Worm (Caenorhabditis elegans) whole organism, early embryonic: ENCODE data around the gene clc-7.
"Not testable (repeated sequence)": the region's sequence is repeated elsewhere in the genome, so short reads cannot be mapped to it uniquely, and the experiment has no call there.

Source experiments
- F13C5.2 ChIP-seq: sonication (generic microtip); optimal IDR thresholded peaks from 2 replicates; lab custom pipeline; 2017; ENCODE audit warnings: mild to moderate bottlenecking, missing genetic modification characterization, inconsistent platforms, missing compliant biosample characterization
- ama-1 ChIP-seq: fragments of 150-350 bp; optimal IDR thresholded peaks from 2 replicates; lab custom pipeline; 2014
- ceh-13 ChIP-seq: fragments of 200-800 bp; sonication (Bioruptor generic); optimal IDR thresholded peaks from 2 replicates; lab custom pipeline; 2018; ENCODE audit warnings: mild to moderate bottlenecking, missing genetic modification characterization, missing compliant biosample characterization
- flt-1 ChIP-seq: fragments of 200-800 bp; sonication (Bioruptor generic); IDR thresholded peaks from 2 replicates; pipeline ENCODE4 v1.3.6; 2022; ENCODE audit warnings: missing genetic modification characterization, missing compliant biosample characterization
- hmg-4 ChIP-seq: fragments of 200-800 bp; sonication (Bioruptor generic); optimal IDR thresholded peaks from 2 replicates; lab custom pipeline; 2018; ENCODE audit warnings: mild to moderate bottlenecking, missing genetic modification characterization, missing compliant biosample characterization
- sea-1 ChIP-seq: fragments of 200-800 bp; sonication (Bioruptor generic); conservative IDR thresholded peaks from 2 replicates; pipeline ENCODE4 v1.3.6; 2022; ENCODE audit warnings: missing genetic modification characterization, missing compliant biosample characterization
- tbx-37 ChIP-seq: fragments of 200-800 bp; sonication (Bioruptor generic); conservative IDR thresholded peaks from 2 replicates; pipeline ENCODE4 v1.3.6; 2022; ENCODE audit warnings: missing genetic modification reagents, missing genetic modification characterization, missing compliant biosample characterization
- tra-4 ChIP-seq: sonication (generic microtip); optimal IDR thresholded peaks from 2 replicates; lab custom pipeline; 2017; ENCODE audit warnings: missing genetic modification characterization, missing compliant biosample characterization

DNA sequence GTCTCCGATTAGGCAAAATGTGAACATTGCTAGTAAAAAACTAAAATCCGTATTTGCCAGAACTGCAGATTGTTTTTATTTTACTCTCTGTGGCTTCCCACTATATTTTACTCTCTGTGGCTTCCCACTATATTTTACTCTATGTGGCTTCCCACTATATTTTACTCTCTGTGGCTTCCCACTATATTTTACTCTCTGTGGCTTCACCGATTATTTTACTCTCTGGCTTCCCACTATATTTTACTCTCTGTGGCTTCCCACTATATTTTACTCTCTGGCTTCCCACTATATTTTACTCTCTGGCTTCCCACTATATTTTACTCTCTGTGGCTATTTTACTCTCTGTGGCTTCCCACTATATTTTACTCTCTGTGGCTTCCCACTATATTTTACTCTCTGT lies 11.7 kb upstream of the clc-7 start:
- TF ChIP-seq flt-1 (GFP tag; lab: Robert Waterston, UW); tbx-37 (GFP tag; lab: Robert Waterston, UW); ceh-13 (GFP tag; lab: Kevin White, UChicago); hmg-4 (GFP tag; lab: Kevin White, UChicago); ama-1 (lab: Kevin White, UChicago); sea-1; tra-4 (tag; lab: Kevin White, UChicago): not testable (repeated sequence)
- TF ChIP-seq F13C5.2 (tag; lab: Kevin White, UChicago), result peak; percentile 61
